Fruit fly (Drosophila melanogaster) whole organism, wandering third instar larva: ENCODE results near the gene sol.

ENCODE experiments used
- Abd-B ChIP-seq: fragments of >200 bp; optimal IDR thresholded peaks from 2 replicates; lab custom pipeline; 2017; ENCODE audit warnings: missing biosample characterization, missing genetic modification characterization
- CG32264 ChIP-seq: fragments of 200-800 bp; sonication (Bioruptor generic); optimal IDR thresholded peaks from 2 replicates; lab custom pipeline; 2016; ENCODE audit warnings: missing biosample characterization, missing genetic modification characterization
- CG9705 ChIP-seq: fragments of 200-800 bp; sonication (Bioruptor generic); optimal IDR thresholded peaks from 2 replicates; lab custom pipeline; 2018; ENCODE audit warnings: missing biosample characterization, mild to moderate bottlenecking, missing genetic modification characterization
- CrebA ChIP-seq: fragments of 200-800 bp; sonication (Bioruptor generic); optimal IDR thresholded peaks from 2 replicates; lab custom pipeline; 2016; ENCODE audit warnings: missing biosample characterization, mild to moderate bottlenecking, missing genetic modification characterization, borderline replicate concordance
- Dfd ChIP-seq: fragments of >200 bp; optimal IDR thresholded peaks from 2 replicates; lab custom pipeline; 2017; ENCODE audit warnings: missing biosample characterization, missing genetic modification characterization
- Dif ChIP-seq: fragments of 200-275, 200-300 bp; sonication (Bioruptor generic); optimal IDR thresholded peaks from 2 replicates; lab custom pipeline; 2018; ENCODE audit warnings: missing biosample characterization, missing genetic modification characterization; ENCODE audit not compliant: partially characterized antibody
- GATAd ChIP-seq: sonication (Bioruptor generic); optimal IDR thresholded peaks from 2 replicates; lab custom pipeline; 2016; ENCODE audit warnings: missing biosample characterization, missing genetic modification characterization
- HLH106 ChIP-seq: fragments of 200-800 bp; optimal IDR thresholded peaks from 3 replicates; lab custom pipeline; 2019; ENCODE audit warnings: missing biosample characterization, mild to moderate bottlenecking, missing genetic modification characterization, moderate library complexity
- Hnf4 ChIP-seq: fragments of 200-800 bp; sonication (Bioruptor generic); optimal IDR thresholded peaks from 2 replicates; lab custom pipeline; 2016; ENCODE audit warnings: missing biosample characterization, mild to moderate bottlenecking, missing genetic modification characterization
- Hr78 ChIP-seq: fragments of >200 bp; optimal IDR thresholded peaks from 2 replicates; lab custom pipeline; 2017; ENCODE audit warnings: missing biosample characterization, missing genetic modification characterization
- Hr83 ChIP-seq: fragments of 200-300 bp; sonication (Bioruptor generic); optimal IDR thresholded peaks from 2 replicates; lab custom pipeline; 2016; ENCODE audit warnings: missing biosample characterization, mild to moderate bottlenecking, missing genetic modification characterization, moderate library complexity; ENCODE audit not compliant: poor library complexity, severe bottlenecking
- Jra ChIP-seq: sonication (Bioruptor generic); optimal IDR thresholded peaks from 2 replicates; lab custom pipeline; 2016; ENCODE audit warnings: missing biosample characterization, missing genetic modification characterization
- Mio ChIP-seq: sonication (Bioruptor generic); optimal IDR thresholded peaks from 2 replicates; lab custom pipeline; 2016; ENCODE audit warnings: missing biosample characterization, missing genetic modification characterization
- Myc ChIP-seq: fragments of >200 bp; optimal IDR thresholded peaks from 2 replicates; lab custom pipeline; 2017
- N ChIP-seq: fragments of >200 bp; optimal IDR thresholded peaks from 2 replicates; lab custom pipeline; 2018; ENCODE audit warnings: missing biosample characterization, missing external identifiers, missing genetic modification characterization
- OdsH ChIP-seq: fragments of 200-800 bp; sonication (Bioruptor generic); optimal IDR thresholded peaks from 2 replicates; lab custom pipeline; 2016; ENCODE audit warnings: missing biosample characterization, mild to moderate bottlenecking, missing genetic modification characterization
- Rel ChIP-seq, 2 experiments: fragments of 200-800 bp; sonication (Bioruptor generic) in 1 of 2; optimal IDR thresholded peaks; 2 replicates in 1 of 2; 3 replicates in 1 of 2; lab custom pipeline; 2016 to 2019; ENCODE audit warnings: mild to moderate bottlenecking in 2 of 2, missing biosample characterization in 2 of 2, missing genetic modification characterization in 2 of 2, moderate library complexity in 1 of 2
- Sp1 ChIP-seq: fragments of 200-800 bp; sonication (Bioruptor generic); optimal IDR thresholded peaks from 3 replicates; lab custom pipeline; 2019; ENCODE audit warnings: missing biosample characterization, mild to moderate bottlenecking, missing genetic modification characterization, moderate library complexity
- Vsx2 ChIP-seq: fragments of 200-300, 225-300 bp; sonication (Bioruptor generic); optimal IDR thresholded peaks from 2 replicates; lab custom pipeline; 2018; ENCODE audit warnings: missing biosample characterization, missing genetic modification characterization; ENCODE audit not compliant: partially characterized antibody
- br ChIP-seq: fragments of 200-800 bp; sonication (Bioruptor generic); optimal IDR thresholded peaks from 2 replicates; lab custom pipeline; 2016; ENCODE audit warnings: missing biosample characterization, missing genetic modification characterization
- brk ChIP-seq: fragments of 200-800 bp; sonication (Bioruptor generic); optimal IDR thresholded peaks from 2 replicates; lab custom pipeline; 2016; ENCODE audit warnings: missing biosample characterization, mild to moderate bottlenecking, missing genetic modification characterization
- dl ChIP-seq, 2 experiments: fragments of 175-275, 200-275 bp in 1 of 2; fragments of 200-275 bp in 1 of 2; sonication (Bioruptor generic); optimal IDR thresholded peaks; lab custom pipeline; 2018; ENCODE audit warnings: mild to moderate bottlenecking in 2 of 2, missing biosample characterization in 2 of 2, missing genetic modification characterization in 2 of 2, moderate library complexity in 2 of 2; ENCODE audit not compliant: partially characterized antibody in 2 of 2, insufficient read depth in 1 of 2
- dmrt93B ChIP-seq: fragments of 200-800 bp; sonication (Bioruptor generic); optimal IDR thresholded peaks from 2 replicates; lab custom pipeline; 2018; ENCODE audit warnings: missing biosample characterization, mild to moderate bottlenecking, missing genetic modification characterization
- dsf ChIP-seq: sonication (Bioruptor generic); optimal IDR thresholded peaks from 2 replicates; lab custom pipeline; 2016; ENCODE audit warnings: missing biosample characterization, missing genetic modification characterization, borderline replicate concordance
- ey ChIP-seq: fragments of 200-800 bp; sonication (Bioruptor generic); optimal IDR thresholded peaks from 2 replicates; lab custom pipeline; 2016; ENCODE audit warnings: missing biosample characterization, missing genetic modification characterization
- foxo ChIP-seq, 2 experiments: fragments of 200-800 bp; sonication (Bioruptor generic); optimal IDR thresholded peaks; 2 replicates in 1 of 2; 3 replicates in 1 of 2; lab custom pipeline; 2016 to 2017; ENCODE audit warnings: missing biosample characterization in 2 of 2, missing genetic modification characterization in 2 of 2
- fru ChIP-seq: fragments of 200-800 bp; sonication (Bioruptor generic); optimal IDR thresholded peaks from 3 replicates; lab custom pipeline; 2016; ENCODE audit warnings: missing biosample characterization, mild to moderate bottlenecking, missing genetic modification characterization
- h ChIP-seq: fragments of 200-800 bp; sonication (Bioruptor generic); optimal IDR thresholded peaks from 3 replicates; lab custom pipeline; 2016; ENCODE audit warnings: missing biosample characterization, mild to moderate bottlenecking, missing genetic modification characterization
- jim ChIP-seq: fragments of 175-275, 200-325 bp; sonication (Bioruptor generic); optimal IDR thresholded peaks from 2 replicates; lab custom pipeline; 2016; ENCODE audit warnings: missing biosample characterization, mild to moderate bottlenecking, missing genetic modification characterization
- lola ChIP-seq: fragments of >200 bp; optimal IDR thresholded peaks from 2 replicates; lab custom pipeline; 2017; ENCODE audit warnings: missing biosample characterization, missing genetic modification characterization
- pan ChIP-seq: fragments of >200 bp; optimal IDR thresholded peaks from 2 replicates; lab custom pipeline; 2017
- psq ChIP-seq: fragments of 200-800 bp; sonication (Bioruptor generic); optimal IDR thresholded peaks from 3 replicates; lab custom pipeline; 2017; ENCODE audit warnings: missing biosample characterization, mild to moderate bottlenecking, missing genetic modification characterization, moderate library complexity
- rgr ChIP-seq: fragments of 200-800 bp; sonication (Bioruptor generic); optimal IDR thresholded peaks from 3 replicates; lab custom pipeline; 2016; ENCODE audit warnings: missing biosample characterization, mild to moderate bottlenecking, missing genetic modification characterization
- sage ChIP-seq: fragments of 200-800 bp; sonication (Bioruptor generic); optimal IDR thresholded peaks from 2 replicates; lab custom pipeline; 2016; ENCODE audit warnings: missing biosample characterization, mild to moderate bottlenecking, missing genetic modification characterization
- sv ChIP-seq: fragments of 200-800 bp; sonication (Bioruptor generic); optimal IDR thresholded peaks from 3 replicates; lab custom pipeline; 2016; ENCODE audit warnings: missing biosample characterization, missing genetic modification characterization
- tai ChIP-seq: sonication (Bioruptor generic); optimal IDR thresholded peaks from 2 replicates; lab custom pipeline; 2016; ENCODE audit warnings: missing biosample characterization, missing genetic modification characterization
- usp ChIP-seq: fragments of >200 bp; optimal IDR thresholded peaks from 2 replicates; lab custom pipeline; 2017; ENCODE audit warnings: missing biosample characterization, missing genetic modification characterization
- woc ChIP-seq: sonication (Bioruptor generic); optimal IDR thresholded peaks from 2 replicates; lab custom pipeline; 2016; ENCODE audit warnings: missing biosample characterization, mild to moderate bottlenecking, missing genetic modification characterization

Gene sol

dm6 chrX:21375595-21376047 lies 25.5 kb downstream of the sol start:
- TF ChIP-seq CG9705 (GFP tag; lab: Kevin White, UChicago), result no peak
- peak; percentile 7 for TF ChIP-seq fru (GFP tag; lab: Kevin White, UChicago)
- no peak for TF ChIP-seq N (GFP tag; lab: Kevin White, UChicago)
- TF ChIP-seq Sp1 (GFP tag; lab: Kevin White, UChicago), result peak; percentile 7
- no peak for TF ChIP-seq pan
- no peak for TF ChIP-seq CG32264
- peak; percentile 6 for TF ChIP-seq OdsH (GFP tag; lab: Kevin White, UChicago)
- TF ChIP-seq woc (GFP tag; lab: Kevin White, UChicago), result no peak
- no peak for TF ChIP-seq tai (GFP tag; lab: Kevin White, UChicago)
- peak; percentile 38 for TF ChIP-seq psq (GFP tag; lab: Kevin White, UChicago)
- TF ChIP-seq CrebA, result no peak
- TF ChIP-seq Abd-B (GFP tag; lab: Kevin White, UChicago), result no peak
- no peak for TF ChIP-seq dmrt93B (GFP tag; lab: Kevin White, UChicago)
- no peak for TF ChIP-seq jim
- TF ChIP-seq HLH106 (tag; lab: Kevin White, UChicago), result peak; percentile 37
- no peak for TF ChIP-seq Myc (lab: Kevin White, UChicago)
- no peak for TF ChIP-seq Jra (GFP tag; lab: Kevin White, UChicago)
- no peak for TF ChIP-seq Rel (GFP tag; optimal IDR thresholded peaks at IDR 0.05; lab: Kevin White, UChicago)
- no peak for TF ChIP-seq Rel (tag; optimal IDR thresholded peaks at IDR 0.05; lab: Kevin White, UChicago)
- TF ChIP-seq dsf, result no peak
- TF ChIP-seq sage (GFP tag; lab: Kevin White, UChicago), result no peak
- TF ChIP-seq lola (GFP tag; lab: Kevin White, UChicago), result no peak
- TF ChIP-seq Dif (GFP tag; lab: Kevin White, UChicago), result no peak
- TF ChIP-seq Hnf4, result no peak
- TF ChIP-seq Hr83, result no peak
- peak; percentile 31 for TF ChIP-seq rgr
- no peak for TF ChIP-seq sv (GFP tag; lab: Kevin White, UChicago)
- TF ChIP-seq h (GFP tag; lab: Kevin White, UChicago), result no peak
- no peak for TF ChIP-seq Hr78
- no peak for TF ChIP-seq usp
- TF ChIP-seq GATAd (GFP tag; lab: Kevin White, UChicago), result no peak
- no peak for TF ChIP-seq brk
- TF ChIP-seq ey, result no peak
- TF ChIP-seq br, result no peak
- TF ChIP-seq Dfd, result no peak
- no peak for TF ChIP-seq Mio (GFP tag; lab: Kevin White, UChicago)
- peak in 1 of 2 experiments; percentile 54 for TF ChIP-seq foxo (GFP tag; optimal IDR thresholded peaks at IDR 0.05; lab: Kevin White, UChicago)
- TF ChIP-seq dl (GFP tag; optimal IDR thresholded peaks at IDR 0.05; lab: Kevin White, UChicago; ENCODE audit: insufficient read depth in 1 of 2, partially characterized antibody in 2 of 2), result peak in 1 of 2 experiments; percentile 2
- TF ChIP-seq Vsx2 (GFP tag; lab: Kevin White, UChicago), result no peak
- TF ChIP-seq, all 38 proteins: peak for 8

dm6 chrX:21378344-21378882 lies 28.3 kb downstream of the sol start:
- TF ChIP-seq Rel (GFP tag; optimal IDR thresholded peaks at IDR 0.05; lab: Kevin White, UChicago), result no peak
- peak; percentile 83 for TF ChIP-seq Rel (tag; optimal IDR thresholded peaks at IDR 0.05; lab: Kevin White, UChicago)
- TF ChIP-seq Jra (GFP tag; lab: Kevin White, UChicago), result no peak
- TF ChIP-seq Hr83, result no peak
- no peak for TF ChIP-seq psq (GFP tag; lab: Kevin White, UChicago)

- TF ChIP-seq lola (GFP tag; lab: Kevin White, UChicago) (no peak), brk (no peak), Dif (GFP tag; lab: Kevin White, UChicago) (no peak), usp (no peak), Dfd (no peak), pan (no peak)
- TF ChIP-seq, all 38 proteins: peak for 0
Measured at dm6 chrX:21387695-21388094, 37.6 kb downstream of the sol start, which contains the start of gene Ddx56. Ddx56 (minus strand) TSS chrX:21387946.
